Fruit fly (Drosophila melanogaster) whole organism, embryonic: ENCODE data around the gene CG13075.

Experiments
- Bteb2 ChIP-seq: fragments of 200-800 bp; sonication (Bioruptor generic); optimal IDR thresholded peaks from 2 replicates; lab custom pipeline; 2016; ENCODE audit warnings: missing biosample characterization, missing genetic modification characterization
- CG10565 ChIP-seq: fragments of 200-800 bp; sonication (Bioruptor generic); optimal IDR thresholded peaks from 3 replicates; lab custom pipeline; 2016; ENCODE audit warnings: missing biosample characterization, mild to moderate bottlenecking, missing genetic modification characterization
- CG10654 ChIP-seq: fragments of 200-800 bp; sonication (Bioruptor generic); optimal IDR thresholded peaks from 2 replicates; lab custom pipeline; 2016; ENCODE audit warnings: missing biosample characterization, missing genetic modification characterization
- CG10959 ChIP-seq: fragments of 200-800 bp; sonication (Bioruptor generic); IDR thresholded peaks from 2 replicates; pipeline ENCODE4 v1.3.6; 2022; ENCODE audit warnings: missing biosample characterization, missing genetic modification characterization
- CG11085 ChIP-seq: fragments of 200-800 bp; sonication (Bioruptor generic); IDR thresholded peaks from 2 replicates; pipeline ENCODE4 v1.3.6; 2022; ENCODE audit warnings: missing biosample characterization, missing genetic modification characterization
- CG11696 ChIP-seq: fragments of 200-800 bp; sonication (Bioruptor generic); IDR thresholded peaks from 2 replicates; pipeline ENCODE4 v1.3.6; 2022; ENCODE audit warnings: missing biosample characterization, missing genetic modification characterization
- CG12071 ChIP-seq: fragments of 200-800 bp; sonication (Bioruptor generic); optimal IDR thresholded peaks from 3 replicates; lab custom pipeline; 2018; ENCODE audit warnings: missing biosample characterization, mild to moderate bottlenecking, missing genetic modification characterization
- CG13424 ChIP-seq: fragments of 200-800 bp; sonication (Bioruptor generic); optimal IDR thresholded peaks from 2 replicates; lab custom pipeline; 2019; ENCODE audit warnings: missing biosample characterization, mild to moderate bottlenecking, missing genetic modification characterization, moderate library complexity
- CG13775 ChIP-seq: fragments of 200-800 bp; sonication (Bioruptor generic); optimal IDR thresholded peaks from 3 replicates; lab custom pipeline; 2017; ENCODE audit warnings: missing biosample characterization, mild to moderate bottlenecking, missing genetic modification characterization
- CG14014 ChIP-seq: fragments of 200-800 bp; sonication (Bioruptor generic); IDR thresholded peaks from 2 replicates; pipeline ENCODE4 v1.3.6; 2022; ENCODE audit warnings: missing biosample characterization, missing genetic modification characterization
- CG14965 ChIP-seq: fragments of 200-800 bp; sonication (Bioruptor generic); optimal IDR thresholded peaks from 2 replicates; lab custom pipeline; 2016; ENCODE audit warnings: missing biosample characterization, missing genetic modification characterization, borderline replicate concordance
- CG15073 ChIP-seq: fragments of 200-800 bp; sonication (Bioruptor generic); optimal IDR thresholded peaks from 2 replicates; lab custom pipeline; 2016; ENCODE audit warnings: missing biosample characterization, missing genetic modification characterization
- CG16815 ChIP-seq: fragments of 200-800 bp; sonication (Bioruptor generic); optimal IDR thresholded peaks from 3 replicates; lab custom pipeline; 2017; ENCODE audit warnings: missing biosample characterization, mild to moderate bottlenecking, missing genetic modification characterization
- CG17612 ChIP-seq: fragments of 200-800 bp; sonication (Bioruptor generic); IDR thresholded peaks from 2 replicates; pipeline ENCODE4 v1.3.6; 2022; ENCODE audit warnings: missing biosample characterization, missing genetic modification characterization
- CG17829 ChIP-seq: fragments of 200-800 bp; optimal IDR thresholded peaks from 2 replicates; lab custom pipeline; 2019; ENCODE audit warnings: missing biosample characterization, mild to moderate bottlenecking, missing genetic modification characterization, moderate library complexity
- CG1832 ChIP-seq: fragments of 200-800 bp; sonication (Bioruptor generic); optimal IDR thresholded peaks from 2 replicates; lab custom pipeline; 2017; ENCODE audit warnings: missing biosample characterization, mild to moderate bottlenecking, missing genetic modification characterization, inconsistent platforms
- CG18599 ChIP-seq: fragments of 200-800 bp; sonication (Bioruptor generic); optimal IDR thresholded peaks from 3 replicates; lab custom pipeline; 2017; ENCODE audit warnings: missing biosample characterization, missing genetic modification characterization, mild to moderate bottlenecking, moderate library complexity, missing genetic modification reagents
- CG18764 ChIP-seq: fragments of 200-800 bp; sonication (Bioruptor generic); optimal IDR thresholded peaks from 3 replicates; lab custom pipeline; 2016; ENCODE audit warnings: missing biosample characterization, missing genetic modification characterization
- CG2199 ChIP-seq: fragments of 200-800 bp; sonication (Bioruptor generic); IDR thresholded peaks from 3 replicates; pipeline ENCODE4 v1.3.6; 2022; ENCODE audit warnings: missing biosample characterization, missing genetic modification characterization
- CG3407 ChIP-seq: fragments of 200-800 bp; sonication (Bioruptor generic); optimal IDR thresholded peaks from 2 replicates; lab custom pipeline; 2018; ENCODE audit warnings: missing biosample characterization, mild to moderate bottlenecking, missing genetic modification characterization
- CG5245 ChIP-seq: fragments of 200-800 bp; sonication (Bioruptor generic); optimal IDR thresholded peaks from 3 replicates; lab custom pipeline; 2016; ENCODE audit warnings: missing biosample characterization, missing genetic modification characterization
- CG6654 ChIP-seq: fragments of 200-800 bp; sonication (Bioruptor generic); optimal IDR thresholded peaks from 2 replicates; lab custom pipeline; 2017; ENCODE audit warnings: missing biosample characterization, mild to moderate bottlenecking, missing genetic modification characterization
- CG7357 ChIP-seq: fragments of 200-800 bp; sonication (Bioruptor generic); IDR thresholded peaks from 3 replicates; pipeline ENCODE4 v1.3.6; 2022; ENCODE audit warnings: missing biosample characterization, missing genetic modification characterization
- CG9932 ChIP-seq: fragments of 200-800 bp; sonication (Bioruptor generic); IDR thresholded peaks from 2 replicates; pipeline ENCODE4 v1.3.6; 2022; ENCODE audit warnings: missing biosample characterization, missing genetic modification characterization
- Chrac-16 ChIP-seq: fragments of 200-800 bp; sonication (Bioruptor generic); optimal IDR thresholded peaks from 3 replicates; lab custom pipeline; 2016; ENCODE audit warnings: missing biosample characterization, missing genetic modification characterization
- D19A ChIP-seq: fragments of 200-800 bp; optimal IDR thresholded peaks from 3 replicates; lab custom pipeline; 2019; ENCODE audit warnings: missing biosample characterization, mild to moderate bottlenecking, missing genetic modification characterization, moderate library complexity
- E2f2 ChIP-seq: fragments of 200-800 bp; sonication (Bioruptor generic); IDR thresholded peaks from 2 replicates; pipeline ENCODE4 v1.3.6; 2022; ENCODE audit warnings: missing biosample characterization, missing genetic modification characterization
- HmgZ ChIP-seq: fragments of 200-800 bp; sonication (Bioruptor generic); optimal IDR thresholded peaks from 2 replicates; lab custom pipeline; 2018; ENCODE audit warnings: missing biosample characterization, mild to moderate bottlenecking, missing genetic modification characterization
- MESR4 ChIP-seq: fragments of 200-800 bp; sonication (Bioruptor generic); optimal IDR thresholded peaks from 2 replicates; lab custom pipeline; 2018; ENCODE audit warnings: missing biosample characterization, mild to moderate bottlenecking, missing genetic modification characterization, moderate library complexity
- NFAT ChIP-seq: fragments of 200-800 bp; sonication (Bioruptor generic); IDR thresholded peaks from 2 replicates; pipeline ENCODE4 v1.3.6; 2022; ENCODE audit warnings: missing biosample characterization, missing genetic modification characterization
- Nf-YC ChIP-seq: fragments of 200-800 bp; optimal IDR thresholded peaks from 3 replicates; lab custom pipeline; 2019; ENCODE audit warnings: missing biosample characterization, mild to moderate bottlenecking, missing genetic modification characterization, moderate library complexity
- Pdp1 ChIP-seq, 2 experiments: fragments of 200-800 bp; sonication (Bioruptor generic); optimal IDR thresholded peaks; 3 replicates each; lab custom pipeline; 2016; ENCODE audit warnings: missing biosample characterization in 2 of 2, missing genetic modification characterization in 2 of 2, mild to moderate bottlenecking in 1 of 2, moderate library complexity in 1 of 2
- Spps ChIP-seq: fragments of 200-800 bp; sonication (Bioruptor generic); optimal IDR thresholded peaks from 2 replicates; lab custom pipeline; 2018; ENCODE audit warnings: missing biosample characterization, mild to moderate bottlenecking, missing genetic modification characterization
- Usf ChIP-seq: fragments of 200-800 bp; sonication (Bioruptor generic); optimal IDR thresholded peaks from 2 replicates; lab custom pipeline; 2017; ENCODE audit warnings: missing genotype, missing biosample characterization, missing genetic modification characterization
- ash1 ChIP-seq: fragments of 200-800 bp; sonication (Bioruptor generic); optimal IDR thresholded peaks from 2 replicates; lab custom pipeline; 2018; ENCODE audit warnings: missing biosample characterization, mild to moderate bottlenecking, missing genetic modification characterization
- bbx ChIP-seq: fragments of 200-800 bp; sonication (Bioruptor generic); IDR thresholded peaks from 2 replicates; pipeline ENCODE4 v1.3.6; 2022; ENCODE audit warnings: missing biosample characterization, missing genetic modification characterization; ENCODE audit not compliant: partially characterized antibody
- gem ChIP-seq: fragments of 200-800 bp; sonication (Bioruptor generic); optimal IDR thresholded peaks from 2 replicates; lab custom pipeline; 2019; ENCODE audit warnings: missing biosample characterization, mild to moderate bottlenecking, missing genetic modification characterization, moderate library complexity
- hb ChIP-seq: fragments of 200-800 bp; sonication (Bioruptor generic); IDR thresholded peaks from 3 replicates; pipeline ENCODE4 v1.3.6; 2022; ENCODE audit warnings: missing biosample characterization, missing genetic modification characterization; ENCODE audit not compliant: partially characterized antibody
- insv ChIP-seq, 2 experiments: fragments of 200-800 bp; sonication (Bioruptor generic); optimal IDR thresholded peaks; 3 replicates each; lab custom pipeline; 2016 to 2018; ENCODE audit warnings: missing biosample characterization in 2 of 2, missing genetic modification characterization in 2 of 2
- lola ChIP-seq, 3 experiments: fragments of >200 bp in 2 of 3; fragments of 200-800 bp in 1 of 3; sonication (Bioruptor generic) in 1 of 3; optimal IDR thresholded peaks; 2 replicates each; lab custom pipeline; 2017 to 2019; ENCODE audit warnings: missing biosample characterization in 3 of 3, missing genetic modification characterization in 3 of 3, mild to moderate bottlenecking in 1 of 3, moderate library complexity in 1 of 3
- oc ChIP-seq: fragments of 200-800 bp; sonication (Bioruptor generic); optimal IDR thresholded peaks from 2 replicates; lab custom pipeline; 2018; ENCODE audit warnings: missing biosample characterization, mild to moderate bottlenecking, missing genetic modification characterization, moderate library complexity
- pan ChIP-seq, 4 experiments: fragments of >200 bp in 3 of 4; fragments of 200-800 bp in 1 of 4; sonication (Bioruptor generic) in 1 of 4; optimal IDR thresholded peaks in 3 of 4; IDR thresholded peaks in 1 of 4; 2 replicates each; pipeline versions ENCODE4 v1.3.6 to Lab custom; 2017 to 2022; ENCODE audit warnings: missing biosample characterization in 2 of 4, missing genetic modification characterization in 2 of 4, mixed read lengths in 1 of 4
- pros ChIP-seq: fragments of 200-800 bp; sonication (Bioruptor generic); optimal IDR thresholded peaks from 3 replicates; lab custom pipeline; 2019; ENCODE audit warnings: missing biosample characterization, mild to moderate bottlenecking, missing genetic modification characterization, moderate library complexity
- psq ChIP-seq: fragments of 200-800 bp; sonication (Bioruptor generic); optimal IDR thresholded peaks from 2 replicates; lab custom pipeline; 2017; ENCODE audit warnings: missing biosample characterization, missing genetic modification characterization
- repo ChIP-seq: fragments of 200-800 bp; sonication (Bioruptor generic); optimal IDR thresholded peaks from 2 replicates; lab custom pipeline; 2016; ENCODE audit warnings: missing biosample characterization, missing genetic modification characterization
- sob ChIP-seq: fragments of 200-800 bp; sonication (Bioruptor generic); IDR thresholded peaks from 2 replicates; pipeline ENCODE4 v1.3.6; 2022; ENCODE audit warnings: missing biosample characterization, missing genetic modification characterization
- ssp ChIP-seq: fragments of 200-800 bp; sonication (Bioruptor generic); IDR thresholded peaks from 2 replicates; pipeline ENCODE4 v1.3.6; 2022; ENCODE audit warnings: missing biosample characterization, missing genetic modification characterization
- toy ChIP-seq: fragments of 200-800 bp; sonication (Bioruptor generic); IDR thresholded peaks from 2 replicates; pipeline ENCODE4 v1.3.6; 2022; ENCODE audit warnings: missing biosample characterization, missing genetic modification characterization
- zfh1 ChIP-seq: fragments of 200-800 bp; sonication (Bioruptor generic); IDR thresholded peaks from 3 replicates; pipeline ENCODE4 v1.3.6; 2022; ENCODE audit warnings: missing biosample characterization, missing genetic modification characterization

CG13075 gene

DNA sequence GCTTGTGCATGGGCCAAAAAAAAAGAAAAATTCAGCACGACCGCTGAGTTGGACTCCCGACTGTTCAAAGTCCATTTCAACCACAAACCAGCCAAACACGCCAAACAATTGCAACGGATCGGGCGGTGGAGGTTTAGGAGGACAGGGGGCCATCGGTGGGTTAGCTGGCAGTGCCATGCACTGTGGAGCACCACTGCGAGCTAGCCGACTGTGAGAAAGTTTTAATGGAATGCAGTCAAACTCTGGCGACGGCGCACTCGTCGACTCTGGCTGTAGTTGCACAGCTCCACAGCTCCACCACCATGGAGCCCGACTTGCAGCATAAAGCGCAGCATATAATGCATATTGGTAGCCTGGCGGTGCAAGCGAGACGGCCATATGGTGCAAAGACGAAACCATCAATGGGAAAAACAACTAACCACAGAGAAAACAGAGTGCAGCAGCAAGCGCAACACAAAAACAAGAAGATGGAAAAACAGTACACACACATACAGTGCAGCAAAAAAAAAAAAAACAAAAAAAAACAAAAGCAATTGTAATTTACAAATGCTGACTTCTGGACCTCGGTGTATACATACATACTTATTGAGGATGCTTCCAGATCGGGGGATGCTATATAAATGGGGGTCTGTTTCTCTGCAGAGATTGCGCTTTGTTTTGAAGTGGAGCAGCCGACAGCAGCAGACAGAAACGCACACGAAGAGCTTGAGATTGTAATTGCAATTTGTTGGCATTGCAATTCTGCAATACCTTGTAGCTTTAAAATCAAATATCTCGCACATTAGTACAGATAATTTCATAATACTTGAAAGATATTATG, 42.3 kb upstream of the CG13075 start (continued):
- TF ChIP-seq sob (GFP tag; lab: Robert Waterston, UW) (no peak), Pdp1 (GFP tag; optimal IDR thresholded peaks at IDR 0.05; lab: Kevin White, UChicago) (no peak), D19A (tag; lab: Kevin White, UChicago) (no peak), CG3407 (no peak), Usf (no peak), CG5245 (GFP tag; lab: Kevin White, UChicago) (no peak), NFAT (no peak), hb (GFP tag; lab: Robert Waterston, UW) (no peak), oc (no peak), repo (no peak), CG2199 (GFP tag; lab: Robert Waterston, UW) (peak; percentile 62; the same call in 1 of the 3 replicates), ssp (GFP tag; lab: Robert Waterston, UW) (no peak), Chrac-16 (GFP tag; lab: Kevin White, UChicago) (no peak), CG12071 (GFP tag; lab: Kevin White, UChicago) (no peak), MESR4 (GFP tag; lab: Kevin White, UChicago) (no peak), toy (no peak), Spps (no peak), bbx (GFP tag; lab: Robert Waterston, UW) (no peak; the same call in 1 of the 2 replicates), CG15073 (no peak), CG10959 (GFP tag; lab: Robert Waterston, UW) (no peak), HmgZ (no peak), pros (GFP tag; lab: Kevin White, UChicago) (no peak), lola (GFP tag; optimal IDR thresholded peaks at IDR 0.05; lab: Kevin White, UChicago) (no peak), CG13424 (tag; lab: Kevin White, UChicago) (no peak), CG18764 (GFP tag; lab: Kevin White, UChicago) (no peak), CG14014 (no peak), CG13775 (no peak), CG16815 (GFP tag; lab: Kevin White, UChicago) (no peak), CG17612 (no peak), CG7357 (GFP tag; lab: Robert Waterston, UW) (no peak), CG18599 (GFP tag; lab: Kevin White, UChicago) (no peak), CG11085 (GFP tag; lab: Robert Waterston, UW) (no peak), E2f2 (GFP tag; lab: Robert Waterston, UW) (0 out of 2 replicates have a peak, but pooled peaks have one; percentile 12), Nf-YC (tag; lab: Kevin White, UChicago) (no peak), CG17829 (tag; lab: Kevin White, UChicago) (no peak), psq (no peak), Bteb2 (GFP tag; lab: Kevin White, UChicago) (no peak), CG10565 (no peak), zfh1 (GFP tag; lab: Robert Waterston, UW) (no peak), pan (optimal IDR thresholded peaks at IDR 0.05; lab: Kevin White, UChicago) (no peak), pan (GFP tag; optimal IDR thresholded peaks at IDR 0.05 in 1 of 2, IDR thresholded peaks at IDR 0.05 in 1 of 2) (no peak), insv (GFP tag; optimal IDR thresholded peaks at IDR 0.05; lab: Kevin White, UChicago) (no peak), CG1832 (GFP tag; lab: Kevin White, UChicago) (peak; percentile 33), CG11696 (GFP tag; lab: Robert Waterston, UW) (no peak), ash1 (GFP tag; lab: Kevin White, UChicago) (peak; percentile 8), gem (tag; lab: Kevin White, UChicago) (no peak), CG6654 (no peak), CG10654 (GFP tag; lab: Kevin White, UChicago) (no peak), CG9932 (no peak), CG14965 (GFP tag; lab: Kevin White, UChicago) (no peak)
